Worm (Caenorhabditis elegans) whole organism, young adult: ENCODE measurements around the gene rps-9.
A peak's percentile ranks its signal among the peaks of the same experiment; 100 is the strongest.

Experiments used
- B0336.3 ChIP-seq: fragments of 200-800 bp; sonication (Bioruptor generic); IDR thresholded peaks from 2 replicates; pipeline ENCODE4 v1.3.6; 2022; ENCODE audit warnings: missing genetic modification characterization, missing compliant biosample characterization
- C06A6.2 ChIP-seq: fragments of 200-800 bp; sonication (Bioruptor generic); conservative IDR thresholded peaks from 2 replicates; pipeline ENCODE4 v1.3.6; 2022; ENCODE audit warnings: missing genetic modification characterization, missing compliant biosample characterization
- C17E4.6 ChIP-seq: fragments of 200-800 bp; sonication (Bioruptor generic); IDR thresholded peaks from 2 replicates; pipeline ENCODE4 v1.3.6; 2022; ENCODE audit warnings: missing genetic modification reagents, missing genetic modification characterization, missing compliant biosample characterization
- D2030.7 ChIP-seq: fragments of 200-800 bp; sonication (Bioruptor generic); IDR thresholded peaks from 2 replicates; pipeline ENCODE4 v1.3.6; 2022; ENCODE audit warnings: missing genetic modification reagents, missing genetic modification characterization, missing compliant biosample characterization
- F10E7.11 ChIP-seq: sonication (generic microtip); optimal IDR thresholded peaks from 2 replicates; lab custom pipeline; 2017; ENCODE audit warnings: mild to moderate bottlenecking, missing genetic modification characterization, moderate library complexity, missing compliant biosample characterization
- F37B4.10 ChIP-seq: fragments of 200-800 bp; sonication (Bioruptor generic); IDR thresholded peaks from 2 replicates; pipeline ENCODE4 v1.3.6; 2022; ENCODE audit warnings: missing genetic modification characterization, missing compliant biosample characterization
- F49E8.2 ChIP-seq: sonication (generic microtip); optimal IDR thresholded peaks from 3 replicates; lab custom pipeline; 2017; ENCODE audit warnings: missing genetic modification characterization, mild to moderate bottlenecking, missing compliant biosample characterization, antibody characterized with exemption, moderate library complexity; ENCODE audit not compliant: insufficient read depth
- F57A8.1 ChIP-seq: fragments of 200-800 bp; sonication (Bioruptor generic); optimal IDR thresholded peaks from 2 replicates; lab custom pipeline; 2018; ENCODE audit warnings: mild to moderate bottlenecking, missing genetic modification characterization, moderate library complexity, missing compliant biosample characterization
- Y53F4B.3 ChIP-seq: fragments of 200-800 bp; sonication (Bioruptor generic); IDR thresholded peaks from 2 replicates; pipeline ENCODE4 v1.3.6; 2022; ENCODE audit warnings: missing genetic modification reagents, missing genetic modification characterization, missing compliant biosample characterization
- Y79H2A.3 ChIP-seq: fragments of 200-800 bp; sonication (Bioruptor generic); conservative IDR thresholded peaks from 2 replicates; pipeline ENCODE4 v1.3.6; 2022; ENCODE audit warnings: missing genetic modification reagents, missing genetic modification characterization, missing compliant biosample characterization
- ZK185.1 ChIP-seq: sonication (generic microtip); optimal IDR thresholded peaks from 2 replicates; lab custom pipeline; 2016; ENCODE audit warnings: mild to moderate bottlenecking, missing genetic modification characterization, missing compliant biosample characterization; ENCODE audit not compliant: poor library complexity, severe bottlenecking
- attf-3 ChIP-seq: fragments of 200-800 bp; sonication (Bioruptor generic); conservative IDR thresholded peaks from 2 replicates; pipeline ENCODE4 v1.3.6; 2022; ENCODE audit warnings: missing genetic modification reagents, missing genetic modification characterization, missing compliant biosample characterization
- bed-1 ChIP-seq: fragments of 200-800 bp; sonication (Bioruptor generic); IDR thresholded peaks from 2 replicates; pipeline ENCODE4 v1.3.6; 2022; ENCODE audit warnings: missing genetic modification reagents, missing genetic modification characterization, missing compliant biosample characterization
- bed-2 ChIP-seq: fragments of 200-800 bp; sonication (Bioruptor generic); IDR thresholded peaks from 2 replicates; pipeline ENCODE4 v1.3.6; 2022; ENCODE audit warnings: missing genetic modification reagents, missing genetic modification characterization, missing compliant biosample characterization
- ceh-100 ChIP-seq: fragments of 200-800 bp; sonication (Bioruptor generic); IDR thresholded peaks from 2 replicates; pipeline ENCODE4 v1.3.6; 2022; ENCODE audit warnings: missing genetic modification reagents, missing genetic modification characterization, missing compliant biosample characterization
- ceh-27 ChIP-seq: fragments of 200-800 bp; sonication (Bioruptor generic); optimal IDR thresholded peaks from 2 replicates; lab custom pipeline; 2018; ENCODE audit warnings: mild to moderate bottlenecking, missing genetic modification characterization, moderate library complexity, missing compliant biosample characterization
- dox-1 ChIP-seq: fragments of 200-800 bp; sonication (Bioruptor generic); IDR thresholded peaks from 2 replicates; pipeline ENCODE4 v1.3.6; 2022; ENCODE audit warnings: missing genetic modification reagents, missing genetic modification characterization, missing compliant biosample characterization
- dpl-1 ChIP-seq: fragments of 150-350 bp; optimal IDR thresholded peaks from 2 replicates; lab custom pipeline; 2014; ENCODE audit warnings: missing biosample characterization, missing genetic modification reagents, missing genetic modification characterization
- egl-18 ChIP-seq: fragments of 200-800 bp; sonication (Bioruptor generic); IDR thresholded peaks from 2 replicates; pipeline ENCODE4 v1.3.6; 2022; ENCODE audit warnings: missing genetic modification reagents, missing genetic modification characterization, missing compliant biosample characterization
- egl-44 ChIP-seq: fragments of 200-800 bp; sonication (Bioruptor generic); IDR thresholded peaks from 2 replicates; pipeline ENCODE4 v1.3.6; 2022; ENCODE audit warnings: missing genetic modification reagents, missing genetic modification characterization, missing compliant biosample characterization
- ekl-4 ChIP-seq: fragments of 200-800 bp; sonication (Bioruptor generic); IDR thresholded peaks from 2 replicates; pipeline ENCODE4 v1.3.6; 2022; ENCODE audit warnings: missing genetic modification reagents, missing genetic modification characterization, missing compliant biosample characterization
- ets-4 ChIP-seq: fragments of 200-800 bp; sonication (Bioruptor generic); optimal IDR thresholded peaks from 2 replicates; lab custom pipeline; 2018; ENCODE audit warnings: mild to moderate bottlenecking, missing genetic modification characterization, missing compliant biosample characterization
- fkh-3 ChIP-seq: sonication (generic microtip); optimal IDR thresholded peaks from 2 replicates; lab custom pipeline; 2016; ENCODE audit warnings: mild to moderate bottlenecking, missing genetic modification characterization, missing compliant biosample characterization
- hmg-1.2 ChIP-seq: fragments of 200-800 bp; sonication (Bioruptor generic); IDR thresholded peaks from 2 replicates; pipeline ENCODE4 v1.3.6; 2022; ENCODE audit warnings: missing genetic modification reagents, missing genetic modification characterization, missing compliant biosample characterization
- hsf-1 ChIP-seq: fragments of 200-800 bp; sonication (Bioruptor generic); IDR thresholded peaks from 2 replicates; pipeline ENCODE4 v1.3.6; 2022; ENCODE audit warnings: missing genetic modification reagents, missing genetic modification characterization, missing compliant biosample characterization
- let-526 ChIP-seq: fragments of 200-800 bp; sonication (Bioruptor generic); IDR thresholded peaks from 2 replicates; pipeline ENCODE4 v1.3.6; 2022; ENCODE audit warnings: missing genetic modification reagents, missing genetic modification characterization, missing compliant biosample characterization
- let-607 ChIP-seq, 2 experiments: fragments of 200-800 bp in 1 of 2; sonication (Bioruptor generic) in 1 of 2; sonication (generic microtip) in 1 of 2; optimal IDR thresholded peaks; 2 replicates each; lab custom pipeline; 2016 to 2018; ENCODE audit warnings: mild to moderate bottlenecking in 2 of 2, missing compliant biosample characterization in 2 of 2, missing genetic modification characterization in 2 of 2, moderate library complexity in 2 of 2, missing genotype in 1 of 2
- lsl-1 ChIP-seq: fragments of 200-800 bp; sonication (Bioruptor generic); optimal IDR thresholded peaks from 2 replicates; lab custom pipeline; 2018; ENCODE audit warnings: mild to moderate bottlenecking, missing genetic modification characterization, moderate library complexity, missing compliant biosample characterization
- madf-10 ChIP-seq: sonication (generic microtip); optimal IDR thresholded peaks from 2 replicates; lab custom pipeline; 2016; ENCODE audit warnings: mild to moderate bottlenecking, missing genetic modification characterization, missing compliant biosample characterization
- madf-6 ChIP-seq: fragments of 200-800 bp; sonication (Bioruptor generic); IDR thresholded peaks from 2 replicates; pipeline ENCODE4 v1.3.6; 2022; ENCODE audit warnings: missing genetic modification reagents, missing genetic modification characterization, missing compliant biosample characterization
- madf-8 ChIP-seq: fragments of 200-800 bp; sonication (Bioruptor generic); conservative IDR thresholded peaks from 2 replicates; pipeline ENCODE4 v1.3.6; 2022; ENCODE audit warnings: missing genetic modification reagents, missing genetic modification characterization, missing compliant biosample characterization
- mxl-1 ChIP-seq: sonication (generic microtip); optimal IDR thresholded peaks from 2 replicates; lab custom pipeline; 2016; ENCODE audit warnings: missing genetic modification characterization, missing compliant biosample characterization
- nhr-80 ChIP-seq: sonication (generic microtip); optimal IDR thresholded peaks from 2 replicates; lab custom pipeline; 2016; ENCODE audit warnings: missing genetic modification characterization, missing compliant biosample characterization
- pha-4 ChIP-seq: fragments of 150-350 bp; sonication (generic microtip); optimal IDR thresholded peaks from 2 replicates; lab custom pipeline; 2014; ENCODE audit warnings: missing biosample characterization, missing genetic modification reagents, missing genetic modification characterization
- rcor-1 ChIP-seq: fragments of 200-800 bp; sonication (Bioruptor generic); IDR thresholded peaks from 2 replicates; pipeline ENCODE4 v1.3.6; 2022; ENCODE audit warnings: missing genetic modification reagents, missing genetic modification characterization, missing compliant biosample characterization
- rec-8 ChIP-seq, 2 experiments: sonication (generic microtip); optimal IDR thresholded peaks; 2 replicates each; lab custom pipeline; 2016; ENCODE audit warnings: mild to moderate bottlenecking in 2 of 2, missing genetic modification characterization in 2 of 2, missing genetic modification reagents in 2 of 2, missing genotype in 2 of 2, missing biosample characterization in 1 of 2, missing compliant biosample characterization in 1 of 2, moderate library complexity in 1 of 2
- repo-1 ChIP-seq: sonication (generic microtip); optimal IDR thresholded peaks from 2 replicates; lab custom pipeline; 2017; ENCODE audit warnings: mild to moderate bottlenecking, missing genetic modification characterization, missing compliant biosample characterization
- sdz-38 ChIP-seq: sonication (generic microtip); optimal IDR thresholded peaks from 2 replicates; lab custom pipeline; 2016; ENCODE audit warnings: missing genotype, missing genetic modification characterization, missing compliant biosample characterization
- snpc-3.4 ChIP-seq: sonication (generic microtip); optimal IDR thresholded peaks from 2 replicates; lab custom pipeline; 2017; ENCODE audit warnings: missing genetic modification characterization, mild to moderate bottlenecking, missing compliant biosample characterization, antibody characterized with exemption, moderate library complexity, missing genotype, missing genetic modification reagents
- tbx-9 ChIP-seq: sonication (generic microtip); optimal IDR thresholded peaks from 2 replicates; lab custom pipeline; 2016; ENCODE audit warnings: borderline replicate concordance, missing genetic modification characterization, inconsistent platforms, missing compliant biosample characterization
- tlf-1 ChIP-seq: fragments of 200-800 bp; sonication (Bioruptor generic); optimal IDR thresholded peaks from 2 replicates; lab custom pipeline; 2018; ENCODE audit warnings: mild to moderate bottlenecking, missing genetic modification characterization, missing compliant biosample characterization
- xnd-1 ChIP-seq: sonication (generic microtip); optimal IDR thresholded peaks from 2 replicates; lab custom pipeline; 2016; ENCODE audit warnings: missing genotype, missing genetic modification reagents, missing genetic modification characterization, missing compliant biosample characterization
- ztf-22 ChIP-seq: fragments of 200-800 bp; sonication (Bioruptor generic); optimal IDR thresholded peaks from 2 replicates; lab custom pipeline; 2018; ENCODE audit warnings: mild to moderate bottlenecking, missing genetic modification characterization, moderate library complexity, missing compliant biosample characterization
- ztf-28 ChIP-seq: fragments of 200-800 bp; sonication (Bioruptor generic); IDR thresholded peaks from 2 replicates; pipeline ENCODE4 v1.3.6; 2022; ENCODE audit warnings: missing genetic modification reagents, missing genetic modification characterization, missing compliant biosample characterization

The rps-9 gene

ce11 chrII:11163291-11163690 is 37.1 kb upstream of the rps-9 start:
- TF ChIP-seq mxl-1 (no peak), xnd-1 (tag; lab: Kevin White, UChicago) (no peak), madf-8 (no peak), ceh-27 (GFP tag; lab: Kevin White, UChicago) (no peak), ZK185.1 (tag; lab: Kevin White, UChicago) (no peak)

ce11 chrII:11162390-11162789 is 36.2 kb upstream of the rps-9 start, which contains the start of gene ptr-13:
Gene ptr-13 (minus strand): TSS chrII:11162481.
- TF ChIP-seq sdz-38, result no peak
- TF ChIP-seq attf-3 (GFP tag; lab: Robert Waterston, UW), result no peak
- no peak for TF ChIP-seq rec-8 (tag; optimal IDR thresholded peaks at IDR 0.05; lab: Kevin White, UChicago)
- TF ChIP-seq egl-18 (GFP tag; lab: Robert Waterston, UW), result no peak
- TF ChIP-seq lsl-1 (GFP tag; lab: Kevin White, UChicago), result no peak
- TF ChIP-seq dox-1 (GFP tag; lab: Robert Waterston, UW), result no peak

ce11 chrII:11161675-11162074 is 35.5 kb upstream of the rps-9 start:
- no peak for TF ChIP-seq ztf-28 (GFP tag; lab: Robert Waterston, UW)
- TF ChIP-seq dpl-1 (GFP tag; lab: Kevin White, UChicago), result no peak
- no peak for TF ChIP-seq C17E4.6
- no peak for TF ChIP-seq Y53F4B.3

ce11 chrII:11157660-11158059 is 31.5 kb upstream of the rps-9 start:
- TF ChIP-seq dpl-1 (GFP tag; lab: Kevin White, UChicago) (no peak), bed-2 (GFP tag; lab: Robert Waterston, UW) (no peak), F10E7.11 (tag; lab: Kevin White, UChicago) (no peak), egl-44 (GFP tag; lab: Robert Waterston, UW) (peak; percentile 68; the same call in 1 of the 2 replicates), ekl-4 (GFP tag; lab: Robert Waterston, UW) (peak; percentile 59; the same call in 1 of the 2 replicates), rcor-1 (GFP tag; lab: Robert Waterston, UW) (peak; percentile 56; the same call in 1 of the 2 replicates), ets-4 (GFP tag; lab: Kevin White, UChicago) (no peak), let-607 (tag; optimal IDR thresholded peaks at IDR 0.05; lab: Kevin White, UChicago) (peak in 1 of 2 experiments; percentile 33), madf-10 (no peak), madf-6 (GFP tag; lab: Robert Waterston, UW) (peak; percentile 58), pha-4 (tag; lab: Kevin White, UChicago) (no peak), hsf-1 (GFP tag; lab: Robert Waterston, UW) (no peak), hmg-1.2 (peak; percentile 86), Y79H2A.3 (no peak), let-526 (GFP tag; lab: Robert Waterston, UW) (0 out of 2 replicates have a peak, but pooled peaks have one; percentile 11), ceh-100 (GFP tag; lab: Robert Waterston, UW) (peak; percentile 40), tbx-9 (tag; lab: Kevin White, UChicago) (no peak), tlf-1 (GFP tag; lab: Kevin White, UChicago) (no peak), C06A6.2 (GFP tag; lab: Robert Waterston, UW) (no peak), bed-1 (no peak), snpc-3.4 (tag; lab: Kevin White, UChicago) (peak; percentile 45), B0336.3 (GFP tag; lab: Robert Waterston, UW) (peak; percentile 37; the same call in 1 of the 2 replicates), ztf-22 (GFP tag; lab: Kevin White, UChicago) (no peak), repo-1 (no peak), nhr-80 (tag; lab: Kevin White, UChicago) (peak; percentile 39), D2030.7 (GFP tag; lab: Robert Waterston, UW) (peak; percentile 59; the same call in 1 of the 2 replicates), fkh-3 (tag; lab: Kevin White, UChicago) (peak; percentile 3), ceh-27 (GFP tag; lab: Kevin White, UChicago) (peak; percentile 19), F37B4.10 (GFP tag; lab: Robert Waterston, UW) (no peak), F57A8.1 (GFP tag; lab: Kevin White, UChicago) (no peak), F49E8.2 (tag; lab: Kevin White, UChicago) (peak; percentile 32)
